Fruit fly (Drosophila melanogaster): ENCODE results near the gene CG12991.

The CG12991 gene

DNA sequence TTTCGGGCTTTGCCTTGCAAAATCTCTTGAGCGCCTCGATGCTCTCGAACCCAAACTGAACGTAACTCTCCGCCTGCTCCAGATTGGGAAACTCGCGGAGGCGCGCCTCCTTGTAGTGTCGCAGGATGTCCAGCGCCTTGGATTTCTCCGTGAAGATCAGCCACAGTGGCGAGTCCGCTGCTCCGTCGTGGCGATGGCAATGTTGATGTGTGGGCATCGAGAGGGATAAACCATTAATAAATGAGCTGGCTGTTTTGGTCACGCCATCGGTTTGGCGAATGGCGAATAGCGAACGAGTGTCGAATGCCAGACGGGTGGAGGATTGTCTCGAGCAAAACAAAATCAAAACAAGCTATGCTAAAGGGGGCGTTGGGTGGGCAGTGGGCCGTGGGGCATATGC is 3.8 kb upstream of the CG12991 start:
- TF ChIP-seq woc (GFP tag; optimal IDR thresholded peaks at IDR 0.05) (no peak), psq (GFP tag; optimal IDR thresholded peaks at IDR 0.05) (peak; percentile 29)

DNA sequence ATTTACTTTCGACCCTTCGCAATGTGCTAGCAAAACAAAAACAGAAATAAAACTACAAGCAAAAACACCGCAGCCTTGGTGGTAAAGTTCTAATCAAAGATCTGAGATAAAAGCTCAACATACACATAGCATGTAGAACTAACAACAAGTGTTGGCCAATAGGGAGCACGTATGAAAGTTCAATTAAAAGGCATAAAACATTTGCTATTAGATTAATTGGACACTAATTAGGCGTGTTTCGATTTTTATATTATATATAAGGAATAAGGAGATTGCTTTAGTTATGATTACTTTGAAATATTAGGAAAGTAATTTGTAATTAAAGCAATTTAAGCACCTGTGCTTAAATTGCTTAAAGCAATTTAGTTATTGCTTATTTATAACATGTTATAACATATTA is 3.1 kb upstream of the CG12991 start:
- no peak for TF ChIP-seq Sp1 (GFP tag; optimal IDR thresholded peaks at IDR 0.05)
- no peak for TF ChIP-seq GATAd (GFP tag; optimal IDR thresholded peaks at IDR 0.05)
- TF ChIP-seq lola (GFP tag; optimal IDR thresholded peaks at IDR 0.05): no peak
- no peak for TF ChIP-seq ey (GFP tag; optimal IDR thresholded peaks at IDR 0.05)
- TF ChIP-seq rgr (GFP tag; optimal IDR thresholded peaks at IDR 0.05): no peak
- no peak for TF ChIP-seq usp (GFP tag; optimal IDR thresholded peaks at IDR 0.05)
- TF ChIP-seq Mio (GFP tag; optimal IDR thresholded peaks at IDR 0.05): no peak
- TF ChIP-seq N (GFP tag; optimal IDR thresholded peaks at IDR 0.05): no peak
- TF ChIP-seq Hnf4 (GFP tag; optimal IDR thresholded peaks at IDR 0.05): no peak
- no peak for TF ChIP-seq tai (GFP tag; optimal IDR thresholded peaks at IDR 0.05)
- no peak for TF ChIP-seq sage (GFP tag; optimal IDR thresholded peaks at IDR 0.05)
- no peak for TF ChIP-seq Hr78 (GFP tag; optimal IDR thresholded peaks at IDR 0.05)
- no peak for TF ChIP-seq HLH106 (tag; optimal IDR thresholded peaks at IDR 0.05)
- TF ChIP-seq Dfd (GFP tag; optimal IDR thresholded peaks at IDR 0.05): no peak
- no peak for TF ChIP-seq woc (GFP tag; optimal IDR thresholded peaks at IDR 0.05)
- no peak for TF ChIP-seq fru (GFP tag; optimal IDR thresholded peaks at IDR 0.05)
- TF ChIP-seq brk (GFP tag; optimal IDR thresholded peaks at IDR 0.05): no peak
- no peak for TF ChIP-seq sv (GFP tag; optimal IDR thresholded peaks at IDR 0.05)

DNA sequence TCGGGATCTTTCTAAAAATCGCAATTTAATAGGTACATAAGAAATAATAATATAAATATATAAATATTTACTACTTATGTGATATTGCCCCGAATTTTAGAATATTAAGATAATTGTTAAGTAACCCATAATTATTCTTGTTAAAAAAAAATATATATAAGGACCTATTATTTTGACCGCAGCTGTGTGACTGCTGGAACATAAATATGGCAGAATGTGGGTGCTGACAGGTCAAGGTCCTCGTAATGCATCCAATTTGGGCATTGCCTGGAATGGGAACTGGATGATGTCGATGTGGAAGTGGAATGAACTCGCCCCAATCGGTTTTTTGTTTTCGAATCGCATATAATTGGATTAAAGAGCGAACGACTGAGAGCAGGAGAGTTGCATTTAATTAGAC is 2.3 kb upstream of the CG12991 start:
- TF ChIP-seq Dif (GFP tag; optimal IDR thresholded peaks at IDR 0.05; ENCODE audit: partially characterized antibody) (no peak), Sp1 (GFP tag; optimal IDR thresholded peaks at IDR 0.05) (peak; percentile 5), HLH106 (tag; optimal IDR thresholded peaks at IDR 0.05) (peak; percentile 26)

DNA sequence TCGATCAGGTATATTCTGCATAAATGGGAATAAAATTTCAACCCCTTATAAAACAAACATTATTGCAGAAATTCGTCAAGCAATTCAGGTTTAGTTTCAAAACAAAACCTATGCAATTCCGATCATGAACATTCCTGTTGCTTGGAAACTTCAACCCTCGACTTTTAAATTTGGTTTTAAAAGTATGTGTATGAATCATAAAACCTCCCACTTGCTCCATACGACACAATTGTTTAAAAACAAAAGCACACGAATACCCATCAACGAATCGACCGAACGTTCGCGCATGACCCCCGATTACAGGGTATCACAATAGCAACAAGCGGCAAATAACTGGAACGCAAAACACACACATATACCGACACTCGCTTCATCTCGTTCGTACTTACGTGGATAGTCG is 1.5 kb upstream of the CG12991 start:
- peak; percentile 29 for TF ChIP-seq h (GFP tag; optimal IDR thresholded peaks at IDR 0.05)
- peak; percentile 38 for TF ChIP-seq HLH106 (tag; optimal IDR thresholded peaks at IDR 0.05)
- TF ChIP-seq Vsx2 (GFP tag; optimal IDR thresholded peaks at IDR 0.05; ENCODE audit: partially characterized antibody): no peak
- peak; percentile 1 for TF ChIP-seq Sp1 (GFP tag; optimal IDR thresholded peaks at IDR 0.05)
- no peak for TF ChIP-seq sv (GFP tag; optimal IDR thresholded peaks at IDR 0.05)
- TF ChIP-seq Rel (GFP tag; optimal IDR thresholded peaks at IDR 0.05): no peak
- TF ChIP-seq Rel (tag; optimal IDR thresholded peaks at IDR 0.05): peak; percentile 27
- no peak for TF ChIP-seq OdsH (GFP tag; optimal IDR thresholded peaks at IDR 0.05)
- TF ChIP-seq pan (optimal IDR thresholded peaks at IDR 0.05): peak; percentile 55
- peak; percentile 37 for TF ChIP-seq fru (GFP tag; optimal IDR thresholded peaks at IDR 0.05)
- TF ChIP-seq br (GFP tag; optimal IDR thresholded peaks at IDR 0.05): peak; percentile 46
- peak; percentile 27 for TF ChIP-seq dmrt93B (GFP tag; optimal IDR thresholded peaks at IDR 0.05)
- peak; percentile 24 for TF ChIP-seq ey (GFP tag; optimal IDR thresholded peaks at IDR 0.05)
- TF ChIP-seq tai (GFP tag; optimal IDR thresholded peaks at IDR 0.05): no peak
- no peak for TF ChIP-seq GATAd (GFP tag; optimal IDR thresholded peaks at IDR 0.05)
- TF ChIP-seq Hnf4 (GFP tag; optimal IDR thresholded peaks at IDR 0.05): peak; percentile 23
- peak; percentile 2 for TF ChIP-seq Jra (GFP tag; optimal IDR thresholded peaks at IDR 0.05)
- TF ChIP-seq foxo (GFP tag; optimal IDR thresholded peaks at IDR 0.05): peak in 1 of 2 experiments; percentile 50
- TF ChIP-seq psq (GFP tag; optimal IDR thresholded peaks at IDR 0.05): peak; percentile 13
- TF ChIP-seq woc (GFP tag; optimal IDR thresholded peaks at IDR 0.05): peak; percentile 72

DNA sequence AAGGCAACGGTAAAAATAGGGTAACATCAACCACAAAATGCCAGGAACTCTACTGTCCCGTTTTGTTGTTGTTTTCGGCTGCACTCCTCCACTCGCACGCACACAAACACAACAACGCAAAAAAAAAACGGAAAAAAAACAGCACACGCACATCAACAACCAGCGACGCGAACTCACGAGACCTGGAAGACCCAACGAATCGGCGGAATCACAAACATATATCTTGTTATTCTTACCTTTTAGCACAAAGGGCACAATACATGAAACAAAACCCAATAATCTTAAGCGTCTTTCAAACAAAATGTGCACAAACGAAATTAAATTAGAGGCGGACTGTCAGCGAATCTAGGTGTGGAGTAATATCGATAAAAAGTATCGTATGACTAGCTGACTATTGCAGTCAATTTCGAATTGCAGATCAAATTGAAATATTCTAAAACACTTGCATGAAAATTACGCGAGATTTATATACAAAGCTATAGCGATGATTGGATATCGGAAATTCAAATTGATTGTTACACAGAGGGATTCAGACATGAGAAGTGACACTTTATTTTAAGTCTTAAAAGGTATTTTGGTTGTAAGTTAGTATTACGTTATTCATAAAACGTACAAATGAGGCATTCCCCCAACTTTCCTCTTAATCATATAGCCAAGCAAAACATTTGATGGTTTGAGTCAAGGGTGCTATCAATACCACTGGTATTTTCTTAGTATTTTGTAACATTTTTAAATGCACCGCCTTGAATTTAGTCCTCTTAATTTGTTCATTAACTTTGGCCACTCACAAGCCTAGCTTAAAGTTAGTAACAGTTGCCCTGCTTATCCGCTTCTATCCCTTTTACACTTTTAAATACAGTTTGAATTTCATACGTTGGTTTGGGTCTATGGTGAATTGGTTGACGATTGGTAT is 536 bp upstream of the CG12991 start, which contains the start of gene Ankle2:
Ankle2 (minus strand) TSS at position 361 of the 913 bp plus-strand sequence.
- no peak for TF ChIP-seq GATAd (GFP tag; optimal IDR thresholded peaks at IDR 0.05)
- TF ChIP-seq foxo (GFP tag; optimal IDR thresholded peaks at IDR 0.05): no peak
- TF ChIP-seq Myc (optimal IDR thresholded peaks at IDR 0.05): peak; percentile 49
- no peak for TF ChIP-seq Sp1 (GFP tag; optimal IDR thresholded peaks at IDR 0.05)
- TF ChIP-seq fru (GFP tag; optimal IDR thresholded peaks at IDR 0.05): no peak
- TF ChIP-seq Rel (GFP tag; optimal IDR thresholded peaks at IDR 0.05): no peak
- TF ChIP-seq Rel (tag; optimal IDR thresholded peaks at IDR 0.05): peak; percentile 95
- TF ChIP-seq h (GFP tag; optimal IDR thresholded peaks at IDR 0.05): no peak
- peak; percentile 31 for TF ChIP-seq woc (GFP tag; optimal IDR thresholded peaks at IDR 0.05)
- TF ChIP-seq CG9705 (GFP tag; optimal IDR thresholded peaks at IDR 0.05): no peak

Measured in whole organism, wandering third instar larva.